Fruit fly (Drosophila melanogaster): ENCODE data around the gene Sec22.

- TF ChIP-seq psq (optimal IDR thresholded peaks at IDR 0.05), result no peak
- no peak for TF ChIP-seq insv (optimal IDR thresholded peaks at IDR 0.05)
- TF ChIP-seq h (optimal IDR thresholded peaks at IDR 0.05), result no peak
- no peak for TF ChIP-seq Myc (optimal IDR thresholded peaks at IDR 0.05)
- TF ChIP-seq ttk (optimal IDR thresholded peaks at IDR 0.05), result no peak
- TF ChIP-seq Sin3A (optimal IDR thresholded peaks at IDR 0.05), result no peak
Observed at dm6 chrX:775184-775583, 30.7 kb upstream of the Sec22 start.

Measured in Kc167 (cell line).